Fruit fly (Drosophila melanogaster) whole organism, embryonic: ENCODE results near the gene CG31204.

ENCODE experiments used
- CG17361 ChIP-seq: fragments of 200-800 bp; sonication (Bioruptor generic); IDR thresholded peaks from 3 replicates; pipeline ENCODE4 v1.3.6; 2022; ENCODE audit warnings: missing biosample characterization, missing genetic modification characterization
- CG18599 ChIP-seq: fragments of 200-800 bp; sonication (Bioruptor generic); optimal IDR thresholded peaks from 3 replicates; lab custom pipeline; 2017; ENCODE audit warnings: missing biosample characterization, missing genetic modification characterization, mild to moderate bottlenecking, moderate library complexity, missing genetic modification reagents
- CG32772 ChIP-seq: fragments of 200-800 bp; sonication (Bioruptor generic); IDR thresholded peaks from 2 replicates; pipeline ENCODE4 v1.3.6; 2022; ENCODE audit warnings: missing biosample characterization, missing genetic modification characterization
- CG9797 ChIP-seq: fragments of 200-800 bp; sonication (Bioruptor generic); optimal IDR thresholded peaks from 3 replicates; lab custom pipeline; 2018; ENCODE audit warnings: missing biosample characterization, mild to moderate bottlenecking, missing genetic modification characterization
- Elba2 ChIP-seq: fragments of 200-800 bp; sonication (Bioruptor generic); optimal IDR thresholded peaks from 3 replicates; lab custom pipeline; 2016; ENCODE audit warnings: missing biosample characterization, missing genetic modification characterization
- Hsf ChIP-seq: fragments of 200-800 bp; sonication (Bioruptor generic); optimal IDR thresholded peaks from 3 replicates; lab custom pipeline; 2016; ENCODE audit warnings: missing biosample characterization, missing genetic modification characterization
- Scr ChIP-seq: fragments of 200-800 bp; sonication (Bioruptor generic); IDR thresholded peaks from 2 replicates; pipeline ENCODE4 v1.3.6; 2022; ENCODE audit warnings: missing biosample characterization, missing genetic modification characterization; ENCODE audit not compliant: partially characterized antibody
- Trl ChIP-seq, 3 experiments: fragments of >200 bp in 2 of 3; fragments of 200-800 bp in 1 of 3; sonication (Bioruptor generic) in 1 of 3; optimal IDR thresholded peaks; 2 replicates in 1 of 3; 3 replicates in 2 of 3; lab custom pipeline; 2016 to 2017; ENCODE audit warnings: missing biosample characterization in 1 of 3, missing genetic modification characterization in 1 of 3
- dati ChIP-seq: fragments of 200-800 bp; sonication (Bioruptor generic); IDR thresholded peaks from 2 replicates; pipeline ENCODE4 v1.3.6; 2022; ENCODE audit warnings: missing biosample characterization, missing genetic modification characterization
- dmrt99B ChIP-seq: fragments of 200-800 bp; sonication (Bioruptor generic); optimal IDR thresholded peaks from 2 replicates; lab custom pipeline; 2018; ENCODE audit warnings: missing biosample characterization, mild to moderate bottlenecking, missing genetic modification characterization, moderate library complexity
- run ChIP-seq: fragments of 200-800 bp; sonication (Bioruptor generic); optimal IDR thresholded peaks from 3 replicates; lab custom pipeline; 2018; ENCODE audit warnings: missing biosample characterization, mild to moderate bottlenecking, missing genetic modification characterization

DNA sequence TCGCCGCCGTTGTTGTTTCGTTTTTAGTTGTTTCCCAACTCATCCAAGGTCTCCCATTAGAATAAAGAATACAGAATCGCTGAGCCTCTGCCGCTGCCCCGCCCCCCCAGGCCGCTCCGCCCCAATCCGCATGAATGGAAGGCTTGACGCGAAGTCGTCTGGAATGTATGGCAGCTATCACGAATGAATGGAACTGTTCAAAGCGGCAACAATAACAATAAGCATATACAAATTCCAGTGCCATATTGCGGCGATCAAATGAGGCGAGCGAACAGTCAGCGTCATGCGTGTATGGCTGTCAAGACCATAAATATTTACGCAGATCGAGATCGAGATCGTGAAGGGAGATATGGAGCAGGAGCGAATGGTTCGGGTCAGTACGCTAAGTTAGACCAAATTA is 27.3 kb upstream of the CG31204 start:
- TF ChIP-seq CG9797 (GFP tag; lab: Kevin White, UChicago): no peak
- TF ChIP-seq run: no peak
- TF ChIP-seq Elba2 (GFP tag; lab: Kevin White, UChicago): no peak
- TF ChIP-seq dmrt99B: no peak
- TF ChIP-seq CG18599: peak; percentile 20
- no peak for TF ChIP-seq Trl (optimal IDR thresholded peaks at IDR 0.05; lab: Kevin White, UChicago)
- no peak for TF ChIP-seq Trl (GFP tag; optimal IDR thresholded peaks at IDR 0.05; lab: Kevin White, UChicago)
- TF ChIP-seq Scr (GFP tag; lab: Robert Waterston, UW): no peak
- TF ChIP-seq Hsf (GFP tag; lab: Kevin White, UChicago): no peak
- TF ChIP-seq dati (GFP tag; lab: Robert Waterston, UW): no peak
- no peak for TF ChIP-seq CG32772 (GFP tag; lab: Robert Waterston, UW)
- TF ChIP-seq CG17361 (GFP tag; lab: Robert Waterston, UW): no peak
